Fruit fly (Drosophila melanogaster): ENCODE data around the gene CG42680.

DNA sequence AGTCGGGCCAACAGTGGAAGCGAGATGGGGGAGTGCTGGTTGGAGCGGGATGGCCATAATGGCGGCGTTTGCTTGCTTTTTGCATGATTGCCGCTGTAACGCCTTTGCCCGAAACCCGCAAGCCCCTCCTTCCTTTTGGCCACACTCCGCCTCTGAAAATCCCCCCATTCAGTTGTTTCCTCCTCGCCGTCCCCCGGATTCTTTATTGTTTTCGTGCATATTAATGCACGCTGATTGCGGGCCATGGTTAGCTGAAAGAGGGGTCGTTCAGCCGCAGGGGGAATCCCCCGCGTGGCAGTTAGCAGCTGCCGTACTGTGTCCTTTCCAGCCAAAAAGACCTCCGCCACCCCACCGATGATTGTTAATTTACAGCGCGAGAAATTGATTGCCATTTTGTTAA is 35.2 kb downstream of the CG42680 start:
- TF ChIP-seq emc (GFP tag; optimal IDR thresholded peaks at IDR 0.05) (no peak), Rx (GFP tag; IDR thresholded peaks at IDR 0.05) (no peak), ttk (GFP tag; IDR thresholded peaks at IDR 0.05) (no peak), CHES-1-like (GFP tag; optimal IDR thresholded peaks at IDR 0.05) (no peak), Hmx (GFP tag; optimal IDR thresholded peaks at IDR 0.05) (no peak), sd (tag; optimal IDR thresholded peaks at IDR 0.05) (no peak), Taf1 (GFP tag; IDR thresholded peaks at IDR 0.05) (no peak), CG13624 (GFP tag; optimal IDR thresholded peaks at IDR 0.05) (no peak), CG18619 (GFP tag; optimal IDR thresholded peaks at IDR 0.05) (no peak), CG12104 (GFP tag; optimal IDR thresholded peaks at IDR 0.05) (no peak), CrebB (tag; optimal IDR thresholded peaks at IDR 0.05) (no peak), C15 (GFP tag; IDR thresholded peaks at IDR 0.05) (no peak), CG5953 (GFP tag; IDR thresholded peaks at IDR 0.05) (no peak), sens (GFP tag) (peak; percentile 24)
